Fruit fly (Drosophila melanogaster) Kc167 (cell line): ENCODE measurements around the gene CG14568.

Experiments
- Myc ChIP-seq: fragments of >200 bp; optimal IDR thresholded peaks from 2 replicates; lab custom pipeline; 2017; ENCODE audit warnings: missing external identifiers
- Sin3A ChIP-seq: fragments of >200 bp; optimal IDR thresholded peaks from 2 replicates; lab custom pipeline; 2018; ENCODE audit warnings: missing external identifiers
- h ChIP-seq: fragments of >200 bp; optimal IDR thresholded peaks from 3 replicates; lab custom pipeline; 2018; ENCODE audit warnings: missing external identifiers
- insv ChIP-seq: fragments of >200 bp; optimal IDR thresholded peaks from 3 replicates; lab custom pipeline; 2018; ENCODE audit warnings: missing external identifiers
- psq ChIP-seq: fragments of >200 bp; optimal IDR thresholded peaks from 2 replicates; lab custom pipeline; 2017; ENCODE audit warnings: missing external identifiers

DNA sequence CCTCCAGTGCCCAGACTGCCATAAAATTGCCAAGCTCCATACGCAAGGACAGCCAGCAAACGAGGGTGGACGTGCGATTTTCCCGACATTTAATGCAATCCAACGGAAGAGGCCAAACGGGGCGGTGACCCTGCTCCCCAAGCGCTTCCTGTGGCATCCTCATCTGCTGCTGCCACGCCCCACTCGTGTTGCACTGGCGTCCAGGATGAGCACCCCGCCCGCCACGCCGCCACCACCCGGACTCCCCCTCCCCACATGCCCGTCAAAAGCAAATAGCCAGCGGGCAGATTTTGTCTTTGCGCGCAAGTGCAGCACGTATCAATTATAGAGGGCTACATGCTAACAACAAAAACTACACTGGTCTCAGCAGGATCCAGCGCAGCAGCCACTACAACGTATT is 15.1 kb downstream of the CG14568 start:
- TF ChIP-seq insv, result no peak
- no peak for TF ChIP-seq psq
- TF ChIP-seq Myc (lab: Kevin White, UChicago), result no peak
- TF ChIP-seq h (lab: Kevin White, UChicago), result no peak
- TF ChIP-seq Sin3A, result no peak
